Worm (Caenorhabditis elegans): ENCODE results near the gene parp-2.

parp-2 gene

DNA sequence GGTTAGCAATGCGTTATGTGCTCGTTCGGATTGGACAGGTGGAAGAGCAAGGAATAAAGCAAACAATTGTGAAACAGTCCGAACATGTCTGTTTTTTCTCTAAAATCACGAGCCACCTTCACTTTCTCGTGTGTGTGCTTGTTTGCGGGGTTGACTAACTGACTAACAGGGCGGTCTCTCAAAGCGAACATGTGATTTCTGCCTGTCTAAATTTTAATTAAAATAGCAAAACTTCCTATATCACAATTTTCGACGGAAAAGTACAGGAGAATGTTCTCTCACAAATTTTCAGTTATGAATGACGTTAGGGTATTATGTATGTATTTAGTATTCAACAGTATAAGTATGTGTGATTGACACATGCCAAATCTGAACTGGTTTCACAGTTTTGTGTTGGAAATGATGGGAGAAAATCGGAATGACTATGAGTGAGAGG, 29.1 kb downstream of the parp-2 start:
- TF ChIP-seq rnt-1 (tag; optimal IDR thresholded peaks at IDR 0.05) (no peak), hlh-8 (tag; optimal IDR thresholded peaks at IDR 0.05) (no peak), dmd-4 (tag; optimal IDR thresholded peaks at IDR 0.05; ENCODE audit: borderline replicate concordance) (no peak), T23F11.4 (GFP tag; optimal IDR thresholded peaks at IDR 0.05) (no peak), ceh-2 (tag; optimal IDR thresholded peaks at IDR 0.05) (no peak), ref-2 (tag; optimal IDR thresholded peaks at IDR 0.05) (no peak), fkh-6 (tag; optimal IDR thresholded peaks at IDR 0.05) (no peak), ceh-34 (tag; optimal IDR thresholded peaks at IDR 0.05) (no peak), unc-3 (GFP tag; conservative IDR thresholded peaks at IDR 0.05) (no peak), unc-3 (tag; optimal IDR thresholded peaks at IDR 0.05) (no peak)

DNA sequence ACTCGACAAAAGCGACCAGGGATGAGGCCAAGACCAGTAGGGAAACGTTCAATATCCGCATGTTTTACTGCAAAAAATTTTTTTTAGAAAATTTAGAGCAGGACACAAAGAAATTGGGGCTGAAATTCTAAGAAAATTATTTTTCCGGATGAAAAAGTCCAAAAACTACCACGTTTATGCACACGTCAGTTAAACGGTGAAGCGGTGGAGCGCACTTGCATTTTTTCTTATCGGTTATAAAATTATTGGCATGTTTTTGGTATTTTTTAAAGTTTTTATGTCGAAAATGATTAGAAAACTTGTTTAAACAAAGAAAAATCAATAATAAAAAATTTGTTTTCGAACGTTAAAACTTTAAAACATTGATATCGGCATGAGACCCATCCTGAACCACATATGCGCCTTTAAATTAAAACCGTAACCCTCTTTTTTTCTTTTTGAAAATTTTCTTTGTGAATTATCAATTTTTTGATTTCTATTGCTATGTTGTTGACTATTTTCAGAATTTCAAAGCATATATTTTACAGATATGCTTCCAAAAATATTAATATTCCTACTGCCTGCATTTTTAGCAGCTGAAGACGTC, 31.4 kb downstream of the parp-2 start, which contains the start of the genes dnj-20 and ZK1307.8:
TSS of gene dnj-20 (minus strand) at position 67 of the 586 bp plus-strand sequence.
TSS of gene ZK1307.8 (plus strand) at position 504 of the 586 bp plus-strand sequence.
- TF ChIP-seq elt-2 (tag; optimal IDR thresholded peaks at IDR 0.05) (peak; percentile 9), pha-4 (tag; optimal IDR thresholded peaks at IDR 0.05) (no peak)

DNA sequence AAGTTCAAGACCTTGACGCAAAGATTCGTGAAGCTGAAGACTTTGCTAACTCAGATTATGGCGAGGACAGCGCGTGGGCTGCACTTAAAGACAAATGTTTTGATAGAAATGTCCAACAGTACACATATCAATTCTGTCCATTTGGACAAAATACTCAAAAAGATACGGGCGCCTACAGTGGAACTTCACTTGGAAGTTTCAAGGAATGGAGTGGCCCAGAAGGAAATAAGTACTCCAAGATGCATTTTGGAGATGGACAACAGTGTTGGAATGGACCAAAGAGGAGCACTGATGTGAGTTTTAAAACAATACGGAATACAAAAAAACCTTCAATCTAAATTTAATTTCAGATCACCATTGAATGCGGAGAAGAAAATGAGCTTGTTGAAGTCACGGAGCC, 33.1 kb downstream of the parp-2 start:
- TF ChIP-seq F13H6.1 (tag; optimal IDR thresholded peaks at IDR 0.05): no peak
- TF ChIP-seq unc-86 (tag; optimal IDR thresholded peaks at IDR 0.05): no peak
- no peak for TF ChIP-seq tbx-2 (tag; optimal IDR thresholded peaks at IDR 0.05)

DNA sequence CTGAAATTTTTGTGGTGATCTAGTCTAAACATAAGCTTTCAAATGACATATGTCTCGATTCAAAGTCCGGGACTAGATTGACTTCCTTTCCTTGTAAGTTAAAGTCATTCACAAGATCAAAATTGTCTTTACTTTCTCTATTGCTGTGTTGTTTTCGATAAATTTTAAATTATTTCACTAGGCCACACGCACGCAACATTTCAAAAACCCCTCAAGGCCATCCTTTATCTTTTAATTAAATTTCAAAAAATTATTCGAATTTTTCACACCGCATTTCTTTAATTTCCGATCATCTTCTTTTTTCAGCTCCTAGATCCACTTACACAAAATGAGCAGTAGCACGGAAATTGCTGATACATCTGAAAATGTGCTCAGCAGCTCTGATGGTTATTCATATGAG, 43.5 kb downstream of the parp-2 start, which contains the start of gene ZK1307.7:
TSS of gene ZK1307.7 (plus strand) at position 301 of the 400 bp plus-strand sequence.
- TF ChIP-seq ceh-19 (GFP tag; optimal IDR thresholded peaks at IDR 0.05) (no peak), hlh-6 (tag; optimal IDR thresholded peaks at IDR 0.05) (no peak)

DNA sequence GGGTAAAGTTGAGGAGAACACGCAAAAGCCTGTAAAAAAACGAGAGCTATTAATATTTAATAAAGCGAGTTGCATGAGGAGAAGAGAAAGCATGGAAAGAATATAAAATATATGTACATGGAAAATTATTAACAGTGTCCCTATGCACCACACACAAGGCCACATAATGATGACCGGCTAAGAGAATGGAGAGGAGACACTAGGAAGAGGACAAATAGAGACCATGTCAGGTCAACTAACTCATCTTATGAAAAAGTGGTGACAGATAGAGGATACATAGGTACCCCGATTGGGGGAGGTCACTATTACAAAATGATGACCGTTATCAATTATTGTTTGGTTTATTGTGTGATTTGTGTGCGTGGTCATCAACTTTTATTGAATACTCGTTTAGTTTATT, 51.6 kb downstream of the parp-2 start, which contains the start of gene fzr-1:
TSS of gene fzr-1 (minus strand) at position 29 of the 400 bp plus-strand sequence.
- TF ChIP-seq unc-42 (tag; optimal IDR thresholded peaks at IDR 0.05) (no peak), elt-2 (tag; optimal IDR thresholded peaks at IDR 0.05) (peak; percentile 16)
